Worm (Caenorhabditis elegans): ENCODE data around the gene C33G3.4.

C33G3.4 gene

DNA sequence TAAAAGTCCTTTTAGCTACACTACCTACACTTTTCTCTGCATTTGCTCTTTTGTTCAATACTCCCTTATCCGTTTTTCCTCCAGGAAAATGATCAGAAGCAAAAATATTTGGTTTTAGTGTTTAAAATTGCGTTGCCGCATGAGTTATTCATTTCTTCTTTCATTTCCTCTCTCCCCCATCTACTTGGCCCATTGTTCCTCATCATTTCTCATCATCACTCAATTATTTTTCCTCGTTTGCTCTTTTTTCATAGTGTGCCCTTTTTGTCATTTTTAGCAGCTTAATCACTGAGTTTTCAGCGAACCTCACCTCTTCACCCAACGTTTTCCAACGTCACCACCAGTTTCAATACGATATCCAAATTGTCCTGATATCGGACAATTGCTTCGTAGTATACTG, 21.7 kb upstream of the C33G3.4 start, which contains the start of gene dyc-1:
TSS of gene dyc-1 (plus strand) at position 301 of the 400 bp plus-strand sequence.
- TF ChIP-seq ztf-23 (GFP tag; IDR thresholded peaks at IDR 0.05): 0 out of 2 replicates have a peak, but pooled peaks have one; percentile 18
- TF ChIP-seq tab-1 (GFP tag; IDR thresholded peaks at IDR 0.05): no peak

DNA sequence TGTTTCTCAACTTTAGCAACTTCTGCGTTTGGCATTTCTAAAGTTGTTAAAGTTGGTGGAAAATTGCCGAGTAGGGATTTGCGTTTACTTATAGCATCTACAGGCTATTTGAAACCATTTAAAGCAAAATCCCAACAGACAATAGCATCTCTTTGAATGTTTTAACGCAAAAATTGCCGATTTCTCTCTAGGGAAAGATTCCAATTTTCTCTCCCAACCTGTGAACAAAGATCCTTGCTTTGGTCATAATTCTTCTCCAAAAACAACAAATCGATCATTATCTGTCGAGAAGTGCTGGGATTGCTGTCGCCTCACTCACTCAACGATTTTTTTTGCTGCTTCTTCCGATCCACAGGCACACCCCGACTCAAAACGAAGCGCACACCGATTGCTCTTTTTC, 17.2 kb upstream of the C33G3.4 start:
- no peak for TF ChIP-seq T22C8.4 (GFP tag; IDR thresholded peaks at IDR 0.05)
- TF ChIP-seq cog-1 (tag; optimal IDR thresholded peaks at IDR 0.05): no peak
- no peak for TF ChIP-seq ref-1 (GFP tag; conservative IDR thresholded peaks at IDR 0.05)
- no peak for TF ChIP-seq med-1 (GFP tag; optimal IDR thresholded peaks at IDR 0.05; ENCODE audit: insufficient read depth)
- TF ChIP-seq ztf-29 (GFP tag; IDR thresholded peaks at IDR 0.05): no peak
- TF ChIP-seq tab-1 (GFP tag; IDR thresholded peaks at IDR 0.05): no peak
- no peak for TF ChIP-seq ztf-23 (GFP tag; IDR thresholded peaks at IDR 0.05)
- TF ChIP-seq klf-2 (GFP tag; conservative IDR thresholded peaks at IDR 0.05): no peak
- TF ChIP-seq flt-1 (GFP tag; IDR thresholded peaks at IDR 0.05): no peak

DNA sequence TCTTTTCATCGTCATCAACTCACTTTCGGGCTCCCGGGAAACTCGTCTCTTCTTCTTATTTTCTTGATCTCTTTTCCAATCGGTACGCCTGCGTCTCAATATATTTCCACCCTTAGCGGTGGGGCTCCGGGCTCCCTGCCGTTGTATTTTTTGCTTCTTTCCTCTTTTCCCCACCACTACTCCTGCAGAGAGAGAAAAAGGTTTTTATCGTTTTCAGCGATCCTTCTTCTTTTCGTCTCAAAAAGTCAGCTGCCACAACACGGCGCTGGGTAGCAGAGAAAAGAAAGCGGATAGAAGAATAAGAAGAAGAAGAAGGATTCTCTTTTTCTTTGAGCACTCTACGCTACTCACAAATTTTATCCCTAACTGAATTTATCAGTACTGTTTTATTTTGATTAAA, 16.2 kb upstream of the C33G3.4 start:
- TF ChIP-seq T22C8.4 (GFP tag; IDR thresholded peaks at IDR 0.05) (no peak), ztf-23 (GFP tag; IDR thresholded peaks at IDR 0.05) (0 out of 2 replicates have a peak, but pooled peaks have one; percentile 11)

ce11 chrX:14055715-14056114, 15.2 kb upstream of the C33G3.4 start:
- TF ChIP-seq tab-1 (GFP tag; IDR thresholded peaks at IDR 0.05) (no peak), ztf-23 (GFP tag; IDR thresholded peaks at IDR 0.05) (no peak), cog-1 (tag; optimal IDR thresholded peaks at IDR 0.05) (no peak), med-1 (GFP tag; optimal IDR thresholded peaks at IDR 0.05; ENCODE audit: insufficient read depth) (no peak), flt-1 (GFP tag; IDR thresholded peaks at IDR 0.05) (no peak)

ce11 chrX:14056527-14056926, 14.4 kb upstream of the C33G3.4 start:
- TF ChIP-seq klf-2 (GFP tag; conservative IDR thresholded peaks at IDR 0.05): no peak
- TF ChIP-seq T22C8.4 (GFP tag; IDR thresholded peaks at IDR 0.05): no peak
- no peak for TF ChIP-seq tab-1 (GFP tag; IDR thresholded peaks at IDR 0.05)
- TF ChIP-seq med-1 (GFP tag; optimal IDR thresholded peaks at IDR 0.05; ENCODE audit: insufficient read depth): no peak

ce11 chrX:14062771-14063170, 8.2 kb upstream of the C33G3.4 start:
- no peak for TF ChIP-seq T22C8.4 (GFP tag; IDR thresholded peaks at IDR 0.05)
- no peak for TF ChIP-seq tab-1 (GFP tag; IDR thresholded peaks at IDR 0.05)
- TF ChIP-seq ztf-29 (GFP tag; IDR thresholded peaks at IDR 0.05): no peak

DNA sequence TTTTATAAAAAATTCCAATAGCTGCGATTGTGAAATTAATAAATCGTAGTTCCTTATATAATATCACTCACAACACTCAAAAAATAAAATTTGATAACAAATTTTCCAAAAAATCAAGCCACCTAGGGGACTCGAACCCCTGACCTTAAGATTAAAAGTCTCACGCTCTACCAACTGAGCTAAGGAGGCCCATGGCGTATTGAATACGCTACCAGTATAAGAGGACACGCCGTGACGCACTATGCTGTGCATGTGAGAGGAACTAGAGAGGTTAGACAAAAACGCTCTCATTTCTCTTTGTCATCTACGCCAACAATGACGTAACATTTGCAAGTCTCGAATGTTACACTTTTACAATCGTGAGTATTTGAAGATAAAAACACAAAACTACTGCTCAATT, 7.1 kb upstream of the C33G3.4 start:
- TF ChIP-seq ztf-23 (GFP tag; IDR thresholded peaks at IDR 0.05): peak; percentile 96
- peak; percentile 99 for TF ChIP-seq flt-1 (GFP tag; IDR thresholded peaks at IDR 0.05)
- TF ChIP-seq T22C8.4 (GFP tag; IDR thresholded peaks at IDR 0.05): peak; percentile 96
- TF ChIP-seq cog-1 (tag; optimal IDR thresholded peaks at IDR 0.05): peak; percentile 88
- peak; percentile 84 for TF ChIP-seq med-1 (GFP tag; optimal IDR thresholded peaks at IDR 0.05; ENCODE audit: insufficient read depth)
- peak; percentile 96 for TF ChIP-seq klf-2 (GFP tag; conservative IDR thresholded peaks at IDR 0.05)
- peak; percentile 97 for TF ChIP-seq ztf-29 (GFP tag; IDR thresholded peaks at IDR 0.05)
- peak; percentile 97 for TF ChIP-seq ref-1 (GFP tag; conservative IDR thresholded peaks at IDR 0.05)
- TF ChIP-seq tab-1 (GFP tag; IDR thresholded peaks at IDR 0.05): peak; percentile 98

ce11 chrX:14067641-14068040, 3.3 kb upstream of the C33G3.4 start, which contains the start of gene lgc-21:
Gene lgc-21, minus strand, starts transcription at chrX:14067984.
- TF ChIP-seq ref-1 (GFP tag; conservative IDR thresholded peaks at IDR 0.05) (no peak), T22C8.4 (GFP tag; IDR thresholded peaks at IDR 0.05) (no peak), flt-1 (GFP tag; IDR thresholded peaks at IDR 0.05) (no peak), ztf-23 (GFP tag; IDR thresholded peaks at IDR 0.05) (no peak), ztf-29 (GFP tag; IDR thresholded peaks at IDR 0.05) (no peak), cog-1 (tag; optimal IDR thresholded peaks at IDR 0.05) (no peak), tab-1 (GFP tag; IDR thresholded peaks at IDR 0.05) (no peak), klf-2 (GFP tag; conservative IDR thresholded peaks at IDR 0.05) (no peak), med-1 (GFP tag; optimal IDR thresholded peaks at IDR 0.05; ENCODE audit: insufficient read depth) (no peak)

- TF ChIP-seq T22C8.4 (GFP tag; IDR thresholded peaks at IDR 0.05) (no peak), klf-2 (GFP tag; conservative IDR thresholded peaks at IDR 0.05) (no peak), flt-1 (GFP tag; IDR thresholded peaks at IDR 0.05) (no peak), ref-1 (GFP tag; conservative IDR thresholded peaks at IDR 0.05) (no peak)
Measured at ce11 chrX:14069528-14069927, 1.4 kb upstream of the C33G3.4 start.

- TF ChIP-seq ztf-23 (GFP tag; IDR thresholded peaks at IDR 0.05): no peak
- TF ChIP-seq flt-1 (GFP tag; IDR thresholded peaks at IDR 0.05): no peak
- no peak for TF ChIP-seq tab-1 (GFP tag; IDR thresholded peaks at IDR 0.05)
- TF ChIP-seq med-1 (GFP tag; optimal IDR thresholded peaks at IDR 0.05; ENCODE audit: insufficient read depth): no peak
- no peak for TF ChIP-seq T22C8.4 (GFP tag; IDR thresholded peaks at IDR 0.05)
- TF ChIP-seq cog-1 (tag; optimal IDR thresholded peaks at IDR 0.05): no peak
- TF ChIP-seq klf-2 (GFP tag; conservative IDR thresholded peaks at IDR 0.05): no peak
- TF ChIP-seq ref-1 (GFP tag; conservative IDR thresholded peaks at IDR 0.05): no peak
- TF ChIP-seq ztf-29 (GFP tag; IDR thresholded peaks at IDR 0.05): no peak
Measured at ce11 chrX:14078574-14078973, 7.6 kb downstream of the C33G3.4 start, which contains the start of gene C33G3.5. Gene C33G3.5, minus strand, starts transcription at chrX:14078674.

- TF ChIP-seq tab-1 (GFP tag; IDR thresholded peaks at IDR 0.05) (no peak), med-1 (GFP tag; optimal IDR thresholded peaks at IDR 0.05; ENCODE audit: insufficient read depth) (no peak), ref-1 (GFP tag; conservative IDR thresholded peaks at IDR 0.05) (no peak), flt-1 (GFP tag; IDR thresholded peaks at IDR 0.05) (no peak), T22C8.4 (GFP tag; IDR thresholded peaks at IDR 0.05) (no peak), ztf-29 (GFP tag; IDR thresholded peaks at IDR 0.05) (no peak), cog-1 (tag; optimal IDR thresholded peaks at IDR 0.05) (no peak), klf-2 (GFP tag; conservative IDR thresholded peaks at IDR 0.05) (no peak), ztf-23 (GFP tag; IDR thresholded peaks at IDR 0.05) (no peak)
Measured at ce11 chrX:14084230-14084629, 13.3 kb downstream of the C33G3.4 start, which contains the start of gene C33G3.6. Gene C33G3.6, minus strand, starts transcription at chrX:14084330.

Data from whole organism, midembryonic.